Fruit fly (Drosophila melanogaster) S2 (cell line): ENCODE measurements around the gene CG33293.

Experiments used
- CG8478 ChIP-seq: fragments of >200 bp; optimal IDR thresholded peaks from 2 replicates; lab custom pipeline; 2018
- CTCF ChIP-seq, 2 experiments: fragments of >200 bp; optimal IDR thresholded peaks; 2 replicates each; lab custom pipeline; 2018

DNA sequence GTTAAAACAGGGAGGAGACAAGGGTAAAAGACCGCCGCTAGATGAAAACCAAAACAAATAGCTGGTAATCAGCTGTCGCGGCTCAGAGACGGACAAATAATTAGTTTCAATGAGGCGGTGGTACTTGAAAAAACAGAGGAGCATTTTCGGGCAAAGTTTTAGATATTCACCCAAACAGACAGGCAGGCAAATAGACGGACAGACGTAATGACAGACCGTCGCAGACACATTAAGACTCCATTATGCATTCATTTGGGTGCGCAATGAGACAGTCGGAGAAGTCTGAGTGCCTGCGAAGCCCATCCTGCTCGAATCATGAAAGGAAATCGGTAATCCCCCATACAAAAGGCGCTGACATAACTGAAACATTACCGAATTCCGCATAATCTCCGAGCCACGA is 29.1 kb downstream of the CG33293 start:
- TF ChIP-seq CG8478 (lab: Kevin White, UChicago) = no peak
- TF ChIP-seq CTCF (optimal IDR thresholded peaks at IDR 0.05; lab: Kevin White, UChicago) = no peak
